Fruit fly (Drosophila melanogaster) whole organism, prepupa: ENCODE results near the gene CG3397.

ENCODE experiments used
- Blimp-1 ChIP-seq: fragments of 200-800 bp; sonication (Bioruptor generic); optimal IDR thresholded peaks from 3 replicates; lab custom pipeline; 2017; ENCODE audit warnings: missing biosample characterization, missing genetic modification characterization, mild to moderate bottlenecking, moderate library complexity, missing genetic modification reagents
- CG10669 ChIP-seq: fragments of 200-800 bp; sonication (Bioruptor generic); optimal IDR thresholded peaks from 3 replicates; lab custom pipeline; 2018; ENCODE audit warnings: missing biosample characterization, mild to moderate bottlenecking, missing genetic modification characterization, moderate library complexity
- CG11294 ChIP-seq: fragments of 200-800 bp; sonication (Bioruptor generic); IDR thresholded peaks from 2 replicates; pipeline ENCODE4 v1.3.6; 2022; ENCODE audit warnings: missing biosample characterization, missing genetic modification characterization
- CG11762 ChIP-seq: fragments of 200-800 bp; sonication (Bioruptor generic); optimal IDR thresholded peaks from 3 replicates; lab custom pipeline; 2016; ENCODE audit warnings: missing biosample characterization, missing genetic modification characterization; ENCODE audit not compliant: insufficient read depth
- CG11902 ChIP-seq: fragments of 200-800 bp; sonication (Bioruptor generic); optimal IDR thresholded peaks from 3 replicates; lab custom pipeline; 2016; ENCODE audit warnings: missing biosample characterization, missing genetic modification characterization
- CG15336 ChIP-seq: fragments of 200-800 bp; sonication (Bioruptor generic); IDR thresholded peaks from 2 replicates; pipeline ENCODE4 v1.3.6; 2022; ENCODE audit warnings: missing biosample characterization, missing genetic modification characterization
- CG1621 ChIP-seq: fragments of 200-800 bp; sonication (Bioruptor generic); optimal IDR thresholded peaks from 3 replicates; lab custom pipeline; 2018; ENCODE audit warnings: missing biosample characterization, mild to moderate bottlenecking, missing genetic modification characterization
- CG16779 ChIP-seq: fragments of 200-800 bp; sonication (Bioruptor generic); optimal IDR thresholded peaks from 3 replicates; lab custom pipeline; 2017; ENCODE audit warnings: missing biosample characterization, mild to moderate bottlenecking, missing genetic modification characterization
- CG31627 ChIP-seq: fragments of 200-800 bp; sonication (Bioruptor generic); optimal IDR thresholded peaks from 3 replicates; lab custom pipeline; 2016; ENCODE audit warnings: missing biosample characterization, missing genetic modification characterization
- CG32006 ChIP-seq: fragments of 200-800 bp; sonication (Bioruptor generic); optimal IDR thresholded peaks from 3 replicates; lab custom pipeline; 2017; ENCODE audit warnings: missing biosample characterization, mild to moderate bottlenecking, missing genetic modification characterization
- CG34406 ChIP-seq: fragments of 200-800 bp; sonication (Bioruptor generic); optimal IDR thresholded peaks from 3 replicates; lab custom pipeline; 2016; ENCODE audit warnings: missing biosample characterization, missing genetic modification characterization
- CG4318 ChIP-seq: fragments of 200-800 bp; sonication (Bioruptor generic); optimal IDR thresholded peaks from 3 replicates; lab custom pipeline; 2017; ENCODE audit warnings: missing biosample characterization, mild to moderate bottlenecking, missing genetic modification characterization
- CG6163 ChIP-seq: fragments of 200-800 bp; sonication (Bioruptor generic); IDR thresholded peaks from 3 replicates; pipeline ENCODE4 v1.3.6; 2022; ENCODE audit warnings: missing biosample characterization, missing genetic modification characterization
- CG6276 ChIP-seq: fragments of 200-800 bp; sonication (Bioruptor generic); optimal IDR thresholded peaks from 2 replicates; lab custom pipeline; 2017; ENCODE audit warnings: missing biosample characterization, mild to moderate bottlenecking, missing genetic modification characterization
- CG6808 ChIP-seq: fragments of 200-800 bp; sonication (Bioruptor generic); optimal IDR thresholded peaks from 3 replicates; lab custom pipeline; 2017; ENCODE audit warnings: missing biosample characterization, missing genetic modification characterization, mild to moderate bottlenecking, moderate library complexity, missing genetic modification reagents
- CG6854 ChIP-seq: fragments of 200-800 bp; sonication (Bioruptor generic); optimal IDR thresholded peaks from 2 replicates; lab custom pipeline; 2017; ENCODE audit warnings: missing biosample characterization, mild to moderate bottlenecking, missing genetic modification characterization
- CG7368 ChIP-seq: fragments of 200-800 bp; sonication (Bioruptor generic); optimal IDR thresholded peaks from 3 replicates; lab custom pipeline; 2016; ENCODE audit warnings: missing biosample characterization, missing genetic modification characterization
- CG8119 ChIP-seq: fragments of 200-800 bp; sonication (Bioruptor generic); IDR thresholded peaks from 3 replicates; pipeline ENCODE4 v1.3.6; 2022; ENCODE audit warnings: missing biosample characterization, missing genetic modification characterization
- CG8319 ChIP-seq: fragments of 200-800 bp; sonication (Bioruptor generic); optimal IDR thresholded peaks from 3 replicates; lab custom pipeline; 2016; ENCODE audit warnings: missing biosample characterization, missing genetic modification characterization
- Eip75B ChIP-seq: fragments of 200-800 bp; sonication (Bioruptor generic); optimal IDR thresholded peaks from 3 replicates; lab custom pipeline; 2016; ENCODE audit warnings: missing biosample characterization, missing genetic modification characterization
- Eip78C ChIP-seq: fragments of 200-800 bp; sonication (Bioruptor generic); peaks from one replicate; lab custom pipeline; 2016; ENCODE audit warnings: missing biosample characterization, missing genetic modification characterization
- Eip93F ChIP-seq: fragments of 200-800 bp; sonication (Bioruptor generic); optimal IDR thresholded peaks from 2 replicates; lab custom pipeline; 2016; ENCODE audit warnings: missing biosample characterization, mild to moderate bottlenecking, missing genetic modification characterization
- Ets21C ChIP-seq: fragments of 200-800 bp; sonication (Bioruptor generic); optimal IDR thresholded peaks from 3 replicates; lab custom pipeline; 2016; ENCODE audit warnings: missing biosample characterization, missing genetic modification characterization
- Hr38 ChIP-seq: sonication (Bioruptor generic); optimal IDR thresholded peaks from 2 replicates; lab custom pipeline; 2016; ENCODE audit warnings: missing biosample characterization, missing genetic modification characterization
- Hr39 ChIP-seq: fragments of 200-800 bp; sonication (Bioruptor generic); optimal IDR thresholded peaks from 2 replicates; lab custom pipeline; 2016; ENCODE audit warnings: missing biosample characterization, missing genetic modification characterization
- Hr4 ChIP-seq: fragments of 200-800 bp; sonication (Bioruptor generic); optimal IDR thresholded peaks from 3 replicates; lab custom pipeline; 2016; ENCODE audit warnings: missing biosample characterization, missing genetic modification characterization
- Met ChIP-seq: fragments of 200-800 bp; sonication (Bioruptor generic); optimal IDR thresholded peaks from 3 replicates; lab custom pipeline; 2016; ENCODE audit warnings: missing biosample characterization, missing genetic modification characterization
- OdsH ChIP-seq: fragments of 200-800 bp; sonication (Bioruptor generic); optimal IDR thresholded peaks from 3 replicates; lab custom pipeline; 2016; ENCODE audit warnings: missing biosample characterization, missing genetic modification characterization
- Sox102F ChIP-seq: fragments of 200-800 bp; sonication (Bioruptor generic); optimal IDR thresholded peaks from 2 replicates; lab custom pipeline; 2016; ENCODE audit warnings: missing biosample characterization, mild to moderate bottlenecking, missing genetic modification characterization
- Sox14 ChIP-seq: fragments of 200-800 bp; sonication (Bioruptor generic); optimal IDR thresholded peaks from 3 replicates; lab custom pipeline; 2016; ENCODE audit warnings: missing biosample characterization, missing genetic modification characterization
- achi ChIP-seq: fragments of 200-800 bp; sonication (Bioruptor generic); optimal IDR thresholded peaks from 3 replicates; lab custom pipeline; 2016; ENCODE audit warnings: missing biosample characterization, missing genetic modification characterization
- acj6 ChIP-seq: fragments of 200-800 bp; sonication (Bioruptor generic); optimal IDR thresholded peaks from 3 replicates; lab custom pipeline; 2016; ENCODE audit warnings: missing biosample characterization, missing genetic modification characterization
- dsx ChIP-seq: fragments of 200-800 bp; optimal IDR thresholded peaks from 3 replicates; lab custom pipeline; 2019; ENCODE audit warnings: missing biosample characterization, mild to moderate bottlenecking, missing genetic modification characterization, moderate library complexity; ENCODE audit not compliant: poor library complexity, severe bottlenecking
- eg ChIP-seq: fragments of 200-800 bp; sonication (Bioruptor generic); IDR thresholded peaks from 3 replicates; pipeline ENCODE4 v1.3.6; 2022; ENCODE audit warnings: missing biosample characterization, missing genetic modification characterization
- fd59A ChIP-seq: fragments of 200-800 bp; sonication (Bioruptor generic); optimal IDR thresholded peaks from 2 replicates; lab custom pipeline; 2017; ENCODE audit warnings: missing biosample characterization, mild to moderate bottlenecking, missing genetic modification characterization, missing genetic modification reagents
- fd85E ChIP-seq: fragments of 200-800 bp; sonication (Bioruptor generic); optimal IDR thresholded peaks from 3 replicates; lab custom pipeline; 2016; ENCODE audit warnings: missing biosample characterization, missing genetic modification characterization
- fkh ChIP-seq: fragments of 200-800 bp; sonication (Bioruptor generic); optimal IDR thresholded peaks from 3 replicates; lab custom pipeline; 2017; ENCODE audit warnings: missing biosample characterization, mild to moderate bottlenecking, missing genetic modification characterization, moderate library complexity
- lz ChIP-seq: fragments of 200-800 bp; sonication (Bioruptor generic); optimal IDR thresholded peaks from 3 replicates; lab custom pipeline; 2016; ENCODE audit warnings: missing biosample characterization, missing genetic modification characterization
- net ChIP-seq: fragments of 200-800 bp; sonication (Bioruptor generic); optimal IDR thresholded peaks from 3 replicates; lab custom pipeline; 2016; ENCODE audit warnings: missing biosample characterization, missing genetic modification characterization
- pdm3 ChIP-seq: fragments of 200-800 bp; sonication (Bioruptor generic); optimal IDR thresholded peaks from 3 replicates; lab custom pipeline; 2016; ENCODE audit warnings: missing biosample characterization, missing genetic modification characterization
- spab ChIP-seq: fragments of 200-800 bp; sonication (Bioruptor generic); optimal IDR thresholded peaks from 2 replicates; lab custom pipeline; 2017; ENCODE audit warnings: missing biosample characterization, mild to moderate bottlenecking, missing genetic modification characterization, missing genetic modification reagents
- ss ChIP-seq, 2 experiments: fragments of 200-800 bp; sonication (Bioruptor generic); optimal IDR thresholded peaks; 2 replicates in 1 of 2; 3 replicates in 1 of 2; lab custom pipeline; 2017 to 2018; ENCODE audit warnings: mild to moderate bottlenecking in 2 of 2, missing biosample characterization in 2 of 2, missing genetic modification characterization in 2 of 2, moderate library complexity in 1 of 2
- svp ChIP-seq: fragments of 200-800 bp; sonication (Bioruptor generic); peaks from one replicate; lab custom pipeline; 2016; ENCODE audit warnings: missing biosample characterization, missing genetic modification characterization
- topi ChIP-seq: fragments of 200-800 bp; sonication (Bioruptor generic); optimal IDR thresholded peaks from 3 replicates; lab custom pipeline; 2016; ENCODE audit warnings: missing biosample characterization, missing genetic modification characterization

CG3397 gene

dm6 chr3R:11945450-11946317 lies 38.7 kb downstream of the CG3397 start (continued):
- peak in 1 of 2 experiments; percentile 25 for TF ChIP-seq ss (GFP tag; optimal IDR thresholded peaks at IDR 0.05; lab: Kevin White, UChicago)
- no peak for TF ChIP-seq spab (GFP tag; lab: Kevin White, UChicago)
- no peak for TF ChIP-seq fkh (GFP tag; lab: Kevin White, UChicago)
- TF ChIP-seq Eip75B (GFP tag; lab: Kevin White, UChicago): no peak
- TF ChIP-seq Sox14: no peak
- TF ChIP-seq Hr4 (GFP tag; lab: Kevin White, UChicago): peak; percentile 30
- no peak for TF ChIP-seq eg (GFP tag; lab: Robert Waterston, UW)
- TF ChIP-seq CG31627 (GFP tag; lab: Kevin White, UChicago): no peak
- no peak for TF ChIP-seq fd59A (GFP tag; lab: Kevin White, UChicago)
- no peak for TF ChIP-seq fd85E (GFP tag; lab: Kevin White, UChicago)
- no peak for TF ChIP-seq CG8319 (GFP tag; lab: Kevin White, UChicago)
- TF ChIP-seq lz: no peak
- peak; percentile 6 for TF ChIP-seq pdm3 (GFP tag; lab: Kevin White, UChicago)
- peak; percentile 61; the same call in 2 of the 3 replicates for TF ChIP-seq CG8119 (GFP tag; lab: Robert Waterston, UW)
- peak; percentile 24 for TF ChIP-seq CG6808
- no peak for TF ChIP-seq Eip93F
- TF ChIP-seq achi: peak; percentile 45
- TF ChIP-seq topi (GFP tag; lab: Kevin White, UChicago): no peak
- TF ChIP-seq CG6276: peak; percentile 39
- TF ChIP-seq CG1621 (tag; lab: Kevin White, UChicago): peak; percentile 5
- no peak for TF ChIP-seq Hr39
- peak; percentile 64 for TF ChIP-seq CG32006
- peak; percentile 21 for TF ChIP-seq CG4318
- no peak for TF ChIP-seq Met (GFP tag; lab: Kevin White, UChicago)
- TF ChIP-seq Eip78C: peak; percentile 80

dm6 chr3R:11941116-11941515 lies 43.2 kb downstream of the CG3397 start:
- TF ChIP-seq CG15336 (GFP tag; lab: Robert Waterston, UW): no peak
- TF ChIP-seq lz: no peak
- peak; percentile 45 for TF ChIP-seq Blimp-1 (GFP tag; lab: Kevin White, UChicago)
- peak; percentile 39 for TF ChIP-seq Eip78C
- TF ChIP-seq CG11762: no peak
- TF ChIP-seq, all 60 proteins: peak for 2

dm6 chr3R:11937427-11938114 lies 46.8 kb downstream of the CG3397 start:
- TF ChIP-seq CG1621 (tag; lab: Kevin White, UChicago) (no peak), Eip75B (GFP tag; lab: Kevin White, UChicago) (peak; percentile 45), lz (peak; percentile 48), svp (GFP tag; lab: Kevin White, UChicago) (peak; percentile 80), Blimp-1 (GFP tag; lab: Kevin White, UChicago) (no peak), CG6276 (peak; percentile 66), topi (GFP tag; lab: Kevin White, UChicago) (peak; percentile 48), CG34406 (GFP tag; lab: Kevin White, UChicago) (peak; percentile 32), CG11294 (GFP tag; lab: Robert Waterston, UW) (peak; percentile 35; the same call in 1 of the 2 replicates), fd85E (GFP tag; lab: Kevin White, UChicago) (peak; percentile 1), dsx (GFP tag; lab: Kevin White, UChicago) (peak; percentile 32), CG4318 (peak; percentile 16), OdsH (peak; percentile 58), net (GFP tag; lab: Kevin White, UChicago) (peak; percentile 33), CG11902 (GFP tag; lab: Kevin White, UChicago) (peak; percentile 35), CG6808 (no peak), CG16779 (no peak), Eip93F (no peak), CG31627 (GFP tag; lab: Kevin White, UChicago) (peak; percentile 34), CG6163 (GFP tag; lab: Robert Waterston, UW) (peak; percentile 79), acj6 (GFP tag; lab: Kevin White, UChicago) (peak; percentile 42), Ets21C (GFP tag; lab: Kevin White, UChicago) (no peak), CG7368 (GFP tag; lab: Kevin White, UChicago) (peak; percentile 40), Eip78C (peak; percentile 77), CG10669 (GFP tag; lab: Kevin White, UChicago) (peak; percentile 38), CG6854 (GFP tag; lab: Kevin White, UChicago) (peak; percentile 65), Hr38 (GFP tag; lab: Kevin White, UChicago) (no peak), Sox102F (GFP tag; lab: Kevin White, UChicago) (peak; percentile 26)
